Fruit fly (Drosophila melanogaster): ENCODE results near the gene yellow-h.

dm6 chr4:253176-253575 is 25.5 kb downstream of the yellow-h start, which contains the start of gene dpr7:
- TF ChIP-seq CG32121 (GFP tag; IDR thresholded peaks at IDR 0.05) (no peak), Ets98B (GFP tag; IDR thresholded peaks at IDR 0.05) (no peak), D1 (tag; optimal IDR thresholded peaks at IDR 0.05) (no peak), CG4496 (GFP tag; IDR thresholded peaks at IDR 0.05) (no peak), CG14655 (GFP tag; optimal IDR thresholded peaks at IDR 0.05) (no peak), CG34367 (tag; optimal IDR thresholded peaks at IDR 0.05) (no peak), EcR (GFP tag; optimal IDR thresholded peaks at IDR 0.05) (no peak), CG8301 (tag; optimal IDR thresholded peaks at IDR 0.05) (no peak), fd96Ca (GFP tag; IDR thresholded peaks at IDR 0.05) (no peak), Snoo (tag; optimal IDR thresholded peaks at IDR 0.05) (no peak), gl (tag; optimal IDR thresholded peaks at IDR 0.05) (no peak), CG8159 (tag; optimal IDR thresholded peaks at IDR 0.05) (no peak), Pif1B (GFP tag; optimal IDR thresholded peaks at IDR 0.05) (no peak)
